Worm (Caenorhabditis elegans): ENCODE data around the gene srbc-14.

- no peak for TF ChIP-seq flt-1 (GFP tag; IDR thresholded peaks at IDR 0.05)
- no peak for TF ChIP-seq T22C8.4 (GFP tag; IDR thresholded peaks at IDR 0.05)
- no peak for TF ChIP-seq ztf-23 (GFP tag; IDR thresholded peaks at IDR 0.05)
- TF ChIP-seq ztf-29 (GFP tag; IDR thresholded peaks at IDR 0.05), result no peak
- TF ChIP-seq tab-1 (GFP tag; IDR thresholded peaks at IDR 0.05), result no peak
Observed at ce11 chrV:17026289-17026688, 45.2 kb downstream of the srbc-14 start, which contains the start of gene F49H6.15.
